Fruit fly (Drosophila melanogaster): ENCODE measurements around the gene Snoo.

Snoo gene

dm6 chr2L:7984059-7984800, at the start of gene Snoo (continued):
- TF ChIP-seq tll (GFP tag; optimal IDR thresholded peaks at IDR 0.05) (no peak), Gsc (GFP tag; IDR thresholded peaks at IDR 0.05) (no peak), Lim3 (GFP tag; IDR thresholded peaks at IDR 0.05) (no peak), lab (GFP tag; optimal IDR thresholded peaks at IDR 0.05) (peak; percentile 32), z (GFP tag; IDR thresholded peaks at IDR 0.05) (no peak), cwo (GFP tag; optimal IDR thresholded peaks at IDR 0.05) (peak; percentile 87), CG12769 (tag; optimal IDR thresholded peaks at IDR 0.05) (no peak), Tbp (GFP tag; optimal IDR thresholded peaks at IDR 0.05) (no peak), repo (GFP tag; optimal IDR thresholded peaks at IDR 0.05) (no peak), wdn (GFP tag; IDR thresholded peaks at IDR 0.05) (no peak), Hmr (GFP tag; optimal IDR thresholded peaks at IDR 0.05) (peak; percentile 62), en (GFP tag; optimal IDR thresholded peaks at IDR 0.05) (no peak), ac (GFP tag; optimal IDR thresholded peaks at IDR 0.05) (no peak), CG3281 (GFP tag; optimal IDR thresholded peaks at IDR 0.05) (no peak), fru (optimal IDR thresholded peaks at IDR 0.05) (no peak), HmgD (GFP tag; optimal IDR thresholded peaks at IDR 0.05) (no peak), dmrt99B (tag; optimal IDR thresholded peaks at IDR 0.05) (no peak), CG2129 (GFP tag; IDR thresholded peaks at IDR 0.05; ENCODE audit: partially characterized antibody) (no peak), CG1024 (GFP tag; IDR thresholded peaks at IDR 0.05) (no peak), Ets97D (GFP tag; optimal IDR thresholded peaks at IDR 0.05) (peak; percentile 10), Fer2 (tag; optimal IDR thresholded peaks at IDR 0.05) (no peak), eve (GFP tag; optimal IDR thresholded peaks at IDR 0.05) (peak in 1 of 2 experiments; percentile 43), CG4730 (GFP tag; IDR thresholded peaks at IDR 0.05) (no peak), sens (GFP tag) (no peak), CG3995 (GFP tag; optimal IDR thresholded peaks at IDR 0.05) (no peak), CG7372 (GFP tag; IDR thresholded peaks at IDR 0.05) (no peak), knrl (GFP tag; IDR thresholded peaks at IDR 0.05; ENCODE audit: partially characterized antibody) (0 out of 3 replicates have a peak, but pooled peaks have one; percentile 7), CG18619 (GFP tag; optimal IDR thresholded peaks at IDR 0.05) (no peak), HLH54F (GFP tag; optimal IDR thresholded peaks at IDR 0.05) (no peak), CG8359 (GFP tag; optimal IDR thresholded peaks at IDR 0.05; ENCODE audit: borderline replicate concordance) (no peak), BtbVII (GFP tag; optimal IDR thresholded peaks at IDR 0.05) (no peak), gsb-n (tag; optimal IDR thresholded peaks at IDR 0.05) (no peak), CG12236 (GFP tag; optimal IDR thresholded peaks at IDR 0.05) (no peak), zfh1 (GFP tag; IDR thresholded peaks at IDR 0.05) (0 out of 3 replicates have a peak, but pooled peaks have one; percentile 6), Asciz (GFP tag; optimal IDR thresholded peaks at IDR 0.05) (no peak), Ssrp (tag; optimal IDR thresholded peaks at IDR 0.05) (no peak), CG8924 (tag; optimal IDR thresholded peaks at IDR 0.05) (peak; percentile 25), CG14667 (GFP tag; IDR thresholded peaks at IDR 0.05) (no peak), lola (GFP tag; optimal IDR thresholded peaks at IDR 0.05) (no peak), CG6254 (GFP tag; optimal IDR thresholded peaks at IDR 0.05) (no peak), CG17186 (GFP tag; optimal IDR thresholded peaks at IDR 0.05) (peak; percentile 3), danr (GFP tag; IDR thresholded peaks at IDR 0.05) (no peak), CG8478 (optimal IDR thresholded peaks at IDR 0.05) (no peak), CrebB (tag; optimal IDR thresholded peaks at IDR 0.05) (peak; percentile 15), schlank (tag; optimal IDR thresholded peaks at IDR 0.05) (no peak), stwl (tag; optimal IDR thresholded peaks at IDR 0.05) (peak; percentile 64), Ravus (GFP tag; IDR thresholded peaks at IDR 0.05) (no peak), CG4424 (GFP tag; optimal IDR thresholded peaks at IDR 0.05) (no peak), br (optimal IDR thresholded peaks at IDR 0.05) (no peak), mld (GFP tag; IDR thresholded peaks at IDR 0.05; ENCODE audit: partially characterized antibody) (no peak), Lpt (GFP tag; optimal IDR thresholded peaks at IDR 0.05) (no peak)

Measured in whole organism, embryonic.